Worm (Caenorhabditis elegans) whole organism, L3 larva: ENCODE data around the gene glb-24.

ENCODE experiments used
- aly-2 ChIP-seq: fragments of 150-350 bp; optimal IDR thresholded peaks from 2 replicates; lab custom pipeline; 2014; ENCODE audit warnings: missing biosample characterization, missing genetic modification characterization
- ceh-82 ChIP-seq: fragments of 150-350 bp; optimal IDR thresholded peaks from 2 replicates; lab custom pipeline; 2014; ENCODE audit warnings: missing biosample characterization, missing genetic modification characterization
- egl-27 ChIP-seq: sonication (generic microtip); optimal IDR thresholded peaks from 4 replicates; lab custom pipeline; 2017; ENCODE audit warnings: missing biosample characterization, missing genetic modification reagents, missing genetic modification characterization
- elt-1 ChIP-seq: fragments of 150-350 bp; optimal IDR thresholded peaks from 2 replicates; lab custom pipeline; 2014; ENCODE audit warnings: missing biosample characterization, missing genetic modification characterization
- elt-2 ChIP-seq: sonication (generic microtip); optimal IDR thresholded peaks from 2 replicates; lab custom pipeline; 2016; ENCODE audit warnings: missing genetic modification reagents, mild to moderate bottlenecking, missing genetic modification characterization, missing compliant biosample characterization
- hmg-11 ChIP-seq: sonication (generic microtip); optimal IDR thresholded peaks from 2 replicates; lab custom pipeline; 2016; ENCODE audit warnings: missing genetic modification characterization, missing compliant biosample characterization
- jun-1 ChIP-seq: fragments of 150-350 bp; optimal IDR thresholded peaks from 2 replicates; lab custom pipeline; 2014; ENCODE audit warnings: missing biosample characterization, missing genetic modification reagents, missing genetic modification characterization
- mdl-1 ChIP-seq: fragments of 150-350 bp; optimal IDR thresholded peaks from 2 replicates; lab custom pipeline; 2014; ENCODE audit warnings: missing biosample characterization, missing genetic modification characterization
- nhr-67 ChIP-seq: fragments of 150-350 bp; optimal IDR thresholded peaks from 2 replicates; lab custom pipeline; 2014; ENCODE audit warnings: missing biosample characterization, missing genetic modification characterization
- snpc-4 ChIP-seq: fragments of 150-350 bp; optimal IDR thresholded peaks from 2 replicates; lab custom pipeline; 2014; ENCODE audit warnings: missing biosample characterization, missing genetic modification characterization
- ztf-11 ChIP-seq: fragments of 150-350 bp; optimal IDR thresholded peaks from 2 replicates; lab custom pipeline; 2014; ENCODE audit warnings: missing biosample characterization, missing genetic modification characterization

DNA sequence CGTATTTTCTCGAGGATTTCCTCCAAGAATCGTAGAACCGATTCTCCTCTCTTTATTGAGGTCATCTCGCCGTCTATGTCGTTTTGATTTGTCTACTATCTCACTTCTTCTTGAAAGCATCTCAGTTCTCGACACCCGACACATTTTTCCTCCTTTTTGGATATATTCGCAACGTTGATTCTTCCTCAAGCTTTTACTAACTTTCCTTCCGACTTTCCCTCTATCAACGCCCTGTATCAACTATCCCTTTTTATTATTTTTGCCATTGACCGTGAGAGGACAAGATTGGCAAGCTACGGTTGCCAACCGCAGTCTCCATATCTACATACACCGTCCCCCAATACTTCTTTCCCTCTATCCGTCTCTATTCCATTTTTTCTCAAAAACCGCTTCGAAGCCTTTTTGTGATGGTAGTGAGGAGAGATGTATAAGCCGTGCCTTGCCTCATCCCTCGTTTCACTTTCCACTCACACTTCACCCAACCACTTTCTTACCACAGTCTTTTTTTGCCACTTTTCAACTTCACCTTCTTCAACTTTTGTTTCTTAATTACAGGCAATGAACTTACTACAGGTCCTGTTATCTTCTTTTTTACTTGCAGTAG lies 43.3 kb upstream of the glb-24 start, which contains the start of gene T16G1.2:
- TF ChIP-seq hmg-11 (tag; lab: Kevin White, UChicago) (no peak), mdl-1 (no peak), jun-1 (tag; lab: Kevin White, UChicago) (no peak), egl-27 (tag; lab: Kevin White, UChicago) (no peak), elt-1 (tag; lab: Kevin White, UChicago) (no peak), ceh-82 (no peak), nhr-67 (tag; lab: Kevin White, UChicago) (no peak), ztf-11 (tag; lab: Kevin White, UChicago) (no peak), snpc-4 (tag; lab: Kevin White, UChicago) (no peak), elt-2 (tag; lab: Kevin White, UChicago) (no peak), aly-2 (tag; lab: Kevin White, UChicago) (no peak)
